Fruit fly (Drosophila melanogaster) S2 (cell line): ENCODE data around the gene Nuf2.

Experiments used
- CG8478 ChIP-seq: fragments of >200 bp; optimal IDR thresholded peaks from 2 replicates; lab custom pipeline; 2018
- CTCF ChIP-seq, 2 experiments: fragments of >200 bp; optimal IDR thresholded peaks; 2 replicates each; lab custom pipeline; 2018

- TF ChIP-seq CG8478 (no peak), CTCF (optimal IDR thresholded peaks at IDR 0.05; lab: Kevin White, UChicago) (no peak)
These were observed 17.9 kb downstream of the Nuf2 start for dm6 chr2L:7047703-7048102.
